Worm (Caenorhabditis elegans): ENCODE results near the gene pacl-1.

Gene pacl-1

ce11 chrV:16300276-16300675 is 25.0 kb upstream of the pacl-1 start, which contains the start of gene srbc-82:
Gene srbc-82 (plus strand): TSS chrV:16300576.
- no peak for TF ChIP-seq tbx-2 (tag; optimal IDR thresholded peaks at IDR 0.05)
- TF ChIP-seq egl-27 (tag; optimal IDR thresholded peaks at IDR 0.05): no peak
- no peak for TF ChIP-seq unc-98 (GFP tag; IDR thresholded peaks at IDR 0.05)

ce11 chrV:16299834-16300233 is 24.6 kb upstream of the pacl-1 start:
- peak; percentile 29 for TF ChIP-seq F16B12.6 (tag; optimal IDR thresholded peaks at IDR 0.05)
- TF ChIP-seq dsc-1 (tag; optimal IDR thresholded peaks at IDR 0.05): no peak

- no peak for TF ChIP-seq lin-15B (tag; optimal IDR thresholded peaks at IDR 0.05)
- no peak for TF ChIP-seq elt-3 (tag; optimal IDR thresholded peaks at IDR 0.05)
- no peak for TF ChIP-seq unc-98 (GFP tag; IDR thresholded peaks at IDR 0.05)
- no peak for TF ChIP-seq nhr-12 (tag; optimal IDR thresholded peaks at IDR 0.05)
- no peak for TF ChIP-seq lin-35 (GFP tag; optimal IDR thresholded peaks at IDR 0.05)
- TF ChIP-seq pag-3 (tag; optimal IDR thresholded peaks at IDR 0.05; ENCODE audit: borderline replicate concordance, insufficient read depth): no peak
- no peak for TF ChIP-seq vab-15 (tag; optimal IDR thresholded peaks at IDR 0.05)
- TF ChIP-seq nhr-90 (tag; optimal IDR thresholded peaks at IDR 0.05; ENCODE audit: poor library complexity): no peak
- TF ChIP-seq snpc-4 (tag; optimal IDR thresholded peaks at IDR 0.05): no peak
- no peak for TF ChIP-seq efl-1 (optimal IDR thresholded peaks at IDR 0.05)
- no peak for TF ChIP-seq efl-1 (GFP tag; optimal IDR thresholded peaks at IDR 0.05 in 1 of 2)
- TF ChIP-seq C34B4.2 (tag; optimal IDR thresholded peaks at IDR 0.05): no peak
These were observed 23.4 kb upstream of the pacl-1 start, which contains the start of gene srbc-84 for ce11 chrV:16298669-16299068. Gene srbc-84 (plus strand): TSS chrV:16298969.

- TF ChIP-seq snu-23 (GFP tag; optimal IDR thresholded peaks at IDR 0.05) (no peak), fkh-4 (tag; optimal IDR thresholded peaks at IDR 0.05; ENCODE audit: borderline replicate concordance) (no peak), C16A3.4 (tag; optimal IDR thresholded peaks at IDR 0.05) (no peak), snpc-4 (tag; optimal IDR thresholded peaks at IDR 0.05) (no peak), hlh-17 (GFP tag; optimal IDR thresholded peaks at IDR 0.05; ENCODE audit: borderline replicate concordance) (no peak), zag-1 (tag; optimal IDR thresholded peaks at IDR 0.05) (no peak), skn-1 (tag; optimal IDR thresholded peaks at IDR 0.05) (no peak), pag-3 (tag; optimal IDR thresholded peaks at IDR 0.05; ENCODE audit: borderline replicate concordance, insufficient read depth) (no peak), tlp-1 (tag; optimal IDR thresholded peaks at IDR 0.05) (no peak), C34B4.2 (tag; optimal IDR thresholded peaks at IDR 0.05) (no peak), ama-1 (optimal IDR thresholded peaks at IDR 0.05) (no peak)
These were observed 21.8 kb upstream of the pacl-1 start, which contains the start of gene srbc-83 for ce11 chrV:16297070-16297469. Gene srbc-83 (plus strand): TSS chrV:16297370.

ce11 chrV:16292409-16292808 is 17.2 kb upstream of the pacl-1 start, which contains the start of gene oac-5:
Gene oac-5 (plus strand): TSS chrV:16292709.
- TF ChIP-seq lin-15B (tag; optimal IDR thresholded peaks at IDR 0.05) (no peak), fkh-10 (GFP tag; optimal IDR thresholded peaks at IDR 0.05) (no peak), elt-2 (tag; optimal IDR thresholded peaks at IDR 0.05) (peak; percentile 23), aly-2 (tag; optimal IDR thresholded peaks at IDR 0.05) (no peak)

ce11 chrV:16287619-16288018 is 12.4 kb upstream of the pacl-1 start, which contains the start of gene F28G4.3:
Gene F28G4.3 (minus strand): TSS chrV:16287719.
- TF ChIP-seq dsc-1 (tag; optimal IDR thresholded peaks at IDR 0.05) (no peak), tlp-1 (tag; optimal IDR thresholded peaks at IDR 0.05) (no peak), elt-3 (tag; optimal IDR thresholded peaks at IDR 0.05) (no peak), sup-37 (GFP tag; optimal IDR thresholded peaks at IDR 0.05) (no peak)

ce11 chrV:16285794-16286193 is 10.5 kb upstream of the pacl-1 start, which contains the start of gene F28G4.4:
Gene F28G4.4 (minus strand): TSS chrV:16285894.
- TF ChIP-seq unc-130 (tag; optimal IDR thresholded peaks at IDR 0.05) (no peak), nhr-76 (tag; optimal IDR thresholded peaks at IDR 0.05) (no peak), unc-98 (GFP tag; IDR thresholded peaks at IDR 0.05) (no peak), ets-5 (GFP tag; IDR thresholded peaks at IDR 0.05) (no peak), vab-15 (tag; optimal IDR thresholded peaks at IDR 0.05) (no peak), ztf-4 (tag; optimal IDR thresholded peaks at IDR 0.05) (no peak), nhr-90 (tag; optimal IDR thresholded peaks at IDR 0.05; ENCODE audit: poor library complexity) (no peak), hlh-4 (tag; optimal IDR thresholded peaks at IDR 0.05) (no peak), unc-62 (GFP tag; optimal IDR thresholded peaks at IDR 0.05) (no peak), lir-3 (tag; optimal IDR thresholded peaks at IDR 0.05; ENCODE audit: poor library complexity) (no peak), nhr-71 (tag; optimal IDR thresholded peaks at IDR 0.05) (no peak)
